Worm (Caenorhabditis elegans) whole organism, L1 larva: Measurements from ENCODE around the gene tag-115.

Experiments used
- C34B4.2 ChIP-seq: sonication (generic microtip); optimal IDR thresholded peaks from 2 replicates; lab custom pipeline; 2017; ENCODE audit warnings: mild to moderate bottlenecking, missing genetic modification characterization, missing compliant biosample characterization
- F16B12.6 ChIP-seq: fragments of 150-350 bp; optimal IDR thresholded peaks from 2 replicates; lab custom pipeline; 2014; ENCODE audit warnings: missing biosample characterization, missing genetic modification characterization
- ceh-90 ChIP-seq: sonication (generic microtip); optimal IDR thresholded peaks from 2 replicates; lab custom pipeline; 2016; ENCODE audit warnings: missing genetic modification characterization, missing compliant biosample characterization
- dpl-1 ChIP-seq, 3 experiments: fragments of 150-350 bp in 2 of 3; sonication (generic microtip) in 1 of 3; optimal IDR thresholded peaks; 2 replicates each; lab custom pipeline; 2014 to 2017; ENCODE audit warnings: missing biosample characterization in 3 of 3, missing genetic modification characterization in 3 of 3, missing genetic modification reagents in 3 of 3
- efl-1 ChIP-seq, 4 experiments: fragments of 150-350 bp; optimal IDR thresholded peaks in 3 of 4; peaks in 1 of 4; 1 replicate in 1 of 4; 2 replicates in 3 of 4; lab custom pipeline; 2014; ENCODE audit warnings: missing biosample characterization in 2 of 4, missing genetic modification characterization in 2 of 4, missing genetic modification reagents in 2 of 4
- egl-13 ChIP-seq: sonication (generic microtip); optimal IDR thresholded peaks from 2 replicates; lab custom pipeline; 2016; ENCODE audit warnings: missing genotype, missing genetic modification reagents, missing genetic modification characterization, missing compliant biosample characterization
- egl-27 ChIP-seq, 2 experiments: fragments of 150-350 bp in 1 of 2; sonication (generic microtip); optimal IDR thresholded peaks; 3 replicates each; lab custom pipeline; 2017 to 2018; ENCODE audit warnings: missing biosample characterization in 2 of 2, missing genetic modification characterization in 2 of 2, missing genetic modification reagents in 2 of 2
- elt-2 ChIP-seq: sonication (generic microtip); optimal IDR thresholded peaks from 2 replicates; lab custom pipeline; 2016; ENCODE audit warnings: missing genetic modification characterization, mild to moderate bottlenecking, inconsistent platforms, missing compliant biosample characterization, missing genetic modification reagents
- ets-5 ChIP-seq: fragments of 200-800 bp; sonication (Bioruptor generic); IDR thresholded peaks from 2 replicates; pipeline ENCODE4 v1.3.6; 2022; ENCODE audit warnings: missing genetic modification characterization, missing compliant biosample characterization
- fkh-4 ChIP-seq: sonication (generic microtip); optimal IDR thresholded peaks from 2 replicates; lab custom pipeline; 2016; ENCODE audit warnings: missing compliant biosample characterization, missing genetic modification characterization, borderline replicate concordance
- grh-1 ChIP-seq: fragments of 200-800 bp; sonication (Bioruptor generic); IDR thresholded peaks from 2 replicates; pipeline ENCODE4 v1.3.6; 2022; ENCODE audit warnings: missing genetic modification reagents, missing genetic modification characterization, missing compliant biosample characterization
- hlh-17 ChIP-seq: fragments of 200-800 bp; sonication (Bioruptor generic); optimal IDR thresholded peaks from 2 replicates; lab custom pipeline; 2018; ENCODE audit warnings: missing genetic modification characterization, mild to moderate bottlenecking, missing compliant biosample characterization, moderate library complexity, borderline replicate concordance
- hlh-4 ChIP-seq: sonication (generic microtip); optimal IDR thresholded peaks from 2 replicates; lab custom pipeline; 2016; ENCODE audit warnings: mild to moderate bottlenecking, missing genetic modification characterization, missing compliant biosample characterization
- lin-14 ChIP-seq: fragments of 200-800 bp; sonication (Bioruptor generic); optimal IDR thresholded peaks from 2 replicates; lab custom pipeline; 2018; ENCODE audit warnings: mild to moderate bottlenecking, missing genetic modification characterization, moderate library complexity, missing compliant biosample characterization
- lin-35 ChIP-seq, 2 experiments: fragments of 150-350 bp; optimal IDR thresholded peaks; 2 replicates each; lab custom pipeline; 2014; ENCODE audit warnings: missing biosample characterization in 2 of 2, missing genetic modification characterization in 2 of 2, missing genetic modification reagents in 2 of 2
- mab-9 ChIP-seq: fragments of 200-800 bp; sonication (Bioruptor generic); IDR thresholded peaks from 2 replicates; pipeline ENCODE4 v1.3.6; 2022; ENCODE audit warnings: missing genetic modification reagents, missing genetic modification characterization, missing compliant biosample characterization
- mdl-1 ChIP-seq, 2 experiments: fragments of 150-350 bp; optimal IDR thresholded peaks; 2 replicates each; lab custom pipeline; 2014 to 2017; ENCODE audit warnings: missing biosample characterization in 2 of 2, missing genetic modification characterization in 2 of 2, inconsistent platforms in 1 of 2
- mef-2 ChIP-seq: fragments of 150-350 bp; optimal IDR thresholded peaks from 2 replicates; lab custom pipeline; 2014; ENCODE audit warnings: missing biosample characterization, missing genetic modification characterization
- mep-1 ChIP-seq: fragments of 150-350 bp; optimal IDR thresholded peaks from 2 replicates; lab custom pipeline; 2014; ENCODE audit warnings: missing biosample characterization, missing genetic modification characterization
- nhr-19 ChIP-seq: fragments of 200-800 bp; sonication (Bioruptor generic); conservative IDR thresholded peaks from 2 replicates; pipeline ENCODE4 v1.3.6; 2022; ENCODE audit warnings: missing genetic modification characterization, missing compliant biosample characterization
- nhr-47 ChIP-seq: sonication (generic microtip); optimal IDR thresholded peaks from 2 replicates; lab custom pipeline; 2016; ENCODE audit warnings: mild to moderate bottlenecking, missing genetic modification characterization, moderate library complexity, missing compliant biosample characterization
- nhr-71 ChIP-seq: sonication (generic microtip); optimal IDR thresholded peaks from 2 replicates; lab custom pipeline; 2016; ENCODE audit warnings: mild to moderate bottlenecking, missing genetic modification characterization, moderate library complexity, missing compliant biosample characterization
- nhr-76 ChIP-seq: sonication (generic microtip); optimal IDR thresholded peaks from 2 replicates; lab custom pipeline; 2017; ENCODE audit warnings: missing biosample characterization, missing genetic modification characterization
- nhr-85 ChIP-seq: sonication (generic microtip); peaks from one replicate; lab custom pipeline; 2016; ENCODE audit warnings: missing genetic modification characterization, inconsistent platforms, missing compliant biosample characterization
- rnt-1 ChIP-seq: sonication (generic microtip); optimal IDR thresholded peaks from 2 replicates; lab custom pipeline; 2016; ENCODE audit warnings: mild to moderate bottlenecking, missing genetic modification characterization, moderate library complexity, missing compliant biosample characterization
- skn-1 ChIP-seq: fragments of 150-350 bp; optimal IDR thresholded peaks from 2 replicates; lab custom pipeline; 2014; ENCODE audit warnings: missing biosample characterization, missing genetic modification characterization
- sox-4 ChIP-seq: sonication (generic microtip); optimal IDR thresholded peaks from 2 replicates; lab custom pipeline; 2016; ENCODE audit warnings: missing genetic modification characterization, missing compliant biosample characterization
- sup-37 ChIP-seq: fragments of 200-800 bp; sonication (Bioruptor generic); optimal IDR thresholded peaks from 2 replicates; lab custom pipeline; 2018; ENCODE audit warnings: mild to moderate bottlenecking, missing genetic modification characterization, missing compliant biosample characterization
- swsn-7 ChIP-seq: sonication (generic microtip); optimal IDR thresholded peaks from 2 replicates; lab custom pipeline; 2016; ENCODE audit warnings: missing genetic modification characterization, missing compliant biosample characterization
- tlp-1 ChIP-seq: fragments of 150-350 bp; optimal IDR thresholded peaks from 2 replicates; lab custom pipeline; 2014; ENCODE audit warnings: missing biosample characterization, missing genetic modification characterization
- vab-15 ChIP-seq: sonication (generic microtip); optimal IDR thresholded peaks from 2 replicates; lab custom pipeline; 2017; ENCODE audit warnings: missing genotype, mild to moderate bottlenecking, missing genetic modification characterization, missing compliant biosample characterization
- xbp-1 ChIP-seq: sonication (generic microtip); optimal IDR thresholded peaks from 2 replicates; lab custom pipeline; 2016; ENCODE audit warnings: missing genetic modification characterization, missing compliant biosample characterization
- ztf-4 ChIP-seq: fragments of 150-350 bp; optimal IDR thresholded peaks from 2 replicates; lab custom pipeline; 2014; ENCODE audit warnings: missing biosample characterization, missing genetic modification characterization

Gene tag-115

ce11 chrIV:13252211-13252610, 13.0 kb upstream of the tag-115 start, which contains the start of gene ttr-51:
Gene ttr-51 (minus strand): TSS chrIV:13252311.
- TF ChIP-seq rnt-1 (tag; lab: Kevin White, UChicago) (peak; percentile 15), mep-1 (tag; lab: Kevin White, UChicago) (no peak)

- no peak for TF ChIP-seq swsn-7
- TF ChIP-seq egl-13 (tag; lab: Kevin White, UChicago) = no peak
- TF ChIP-seq fkh-4 (tag; lab: Kevin White, UChicago) = no peak
- no peak for TF ChIP-seq mab-9 (GFP tag; lab: Robert Waterston, UW)
- no peak for TF ChIP-seq sup-37 (GFP tag; lab: Kevin White, UChicago)
- no peak for TF ChIP-seq sox-4 (tag; lab: Kevin White, UChicago)
These were observed 11.0 kb upstream of the tag-115 start for ce11 chrIV:13250243-13250642.

ce11 chrIV:13247780-13248179, 8.6 kb upstream of the tag-115 start:
- TF ChIP-seq efl-1 (optimal IDR thresholded peaks at IDR 0.05; lab: Kevin White, UChicago) (peak; percentile 0 to 17), efl-1 (GFP tag; optimal IDR thresholded peaks at IDR 0.05 in 1 of 2; lab: Kevin White, UChicago) (peak in 1 of 2 experiments; percentile 93), lin-35 (GFP tag; optimal IDR thresholded peaks at IDR 0.05; lab: Kevin White, UChicago) (peak in 1 of 2 experiments; percentile 34), lin-14 (GFP tag; lab: Kevin White, UChicago) (no peak), dpl-1 (GFP tag; optimal IDR thresholded peaks at IDR 0.05; lab: Kevin White, UChicago) (peak in 1 of 3 experiments; percentile 24)

- TF ChIP-seq vab-15 (tag; lab: Kevin White, UChicago) (no peak), mef-2 (tag; lab: Kevin White, UChicago) (no peak), mab-9 (GFP tag; lab: Robert Waterston, UW) (no peak)
- TF ChIP-seq, all 84 proteins: peak for 0
These were observed 7.7 kb upstream of the tag-115 start, which contains the start of gene JC8.7 for ce11 chrIV:13246961-13247360. Gene JC8.7 (plus strand): TSS chrIV:13247261.

- no peak for TF ChIP-seq egl-27 (tag; optimal IDR thresholded peaks at IDR 0.05; lab: Kevin White, UChicago)
- no peak for TF ChIP-seq xbp-1
- TF ChIP-seq mep-1 (tag; lab: Kevin White, UChicago) = no peak
- no peak for TF ChIP-seq nhr-47
- no peak for TF ChIP-seq nhr-76 (tag; lab: Kevin White, UChicago)
- TF ChIP-seq C34B4.2 (tag; lab: Kevin White, UChicago) = no peak
- no peak for TF ChIP-seq nhr-19 (GFP tag; lab: Robert Waterston, UW)
- TF ChIP-seq lin-14 (GFP tag; lab: Kevin White, UChicago) = no peak
- TF ChIP-seq ets-5 (GFP tag; lab: Robert Waterston, UW) = no peak
These were observed 4.8 kb upstream of the tag-115 start, which contains the start of gene cox-11 for ce11 chrIV:13244024-13244423. Gene cox-11 (plus strand): TSS chrIV:13244324.

ce11 chrIV:13243375-13243774, 4.2 kb upstream of the tag-115 start, which contains the start of gene JC8.4:
Gene JC8.4 (plus strand): TSS chrIV:13243675.
- TF ChIP-seq nhr-47 (no peak), tlp-1 (tag; lab: Kevin White, UChicago) (no peak), efl-1 (optimal IDR thresholded peaks at IDR 0.05; lab: Kevin White, UChicago) (no peak), efl-1 (GFP tag; optimal IDR thresholded peaks at IDR 0.05 in 1 of 2; lab: Kevin White, UChicago) (peak in 1 of 2 experiments; percentile 33), mdl-1 (tag; optimal IDR thresholded peaks at IDR 0.05; lab: Kevin White, UChicago) (no peak), skn-1 (tag; lab: Kevin White, UChicago) (no peak)

- no peak for TF ChIP-seq rnt-1 (tag; lab: Kevin White, UChicago)
- no peak for TF ChIP-seq hlh-17 (GFP tag; lab: Kevin White, UChicago)
- no peak for TF ChIP-seq fkh-4 (tag; lab: Kevin White, UChicago)
- TF ChIP-seq nhr-71 (tag; lab: Kevin White, UChicago) = no peak
- no peak for TF ChIP-seq mab-9 (GFP tag; lab: Robert Waterston, UW)
- no peak for TF ChIP-seq grh-1 (GFP tag; lab: Robert Waterston, UW)
- TF ChIP-seq ceh-90 (tag; lab: Kevin White, UChicago) = no peak
- TF ChIP-seq nhr-85 (tag; lab: Kevin White, UChicago) = no peak
- TF ChIP-seq nhr-19 (GFP tag; lab: Robert Waterston, UW) = no peak
- TF ChIP-seq elt-2 (tag; lab: Kevin White, UChicago) = no peak
- TF ChIP-seq hlh-4 (tag; lab: Kevin White, UChicago) = no peak
- TF ChIP-seq ztf-4 = no peak
- TF ChIP-seq F16B12.6 (tag; lab: Kevin White, UChicago) = no peak
- no peak for TF ChIP-seq xbp-1
- TF ChIP-seq, all 84 proteins: peak for 0
These were observed 2.1 kb upstream of the tag-115 start for ce11 chrIV:13241340-13241739.
